Fruit fly (Drosophila melanogaster): ENCODE measurements around the gene ex.

DNA sequence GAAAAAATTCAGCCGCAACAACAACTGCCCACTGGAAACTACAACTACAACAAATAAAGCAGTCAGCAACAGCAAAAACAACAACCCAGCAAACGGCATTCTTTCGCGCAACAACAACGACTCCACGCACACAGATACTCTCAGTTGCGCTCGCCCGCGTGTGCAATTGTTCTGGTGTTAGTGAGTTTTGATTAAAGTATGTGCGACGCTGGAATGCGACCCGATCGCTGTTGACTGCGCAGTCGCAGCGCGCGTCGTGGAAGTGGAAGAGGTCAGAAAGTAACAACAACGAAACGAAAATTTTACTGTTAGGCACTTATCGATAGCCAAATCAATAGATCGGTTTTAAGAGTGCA lies 580 bp downstream of the ex start:
- no peak for TF ChIP-seq Myc (optimal IDR thresholded peaks at IDR 0.05)
- TF ChIP-seq psq (optimal IDR thresholded peaks at IDR 0.05): no peak
- no peak for TF ChIP-seq h (optimal IDR thresholded peaks at IDR 0.05)
- no peak for TF ChIP-seq Sin3A (optimal IDR thresholded peaks at IDR 0.05)
